Fruit fly (Drosophila melanogaster) whole organism: Measurements from ENCODE around the gene CG3176.

Experiments used
- CG8478 ChIP-seq: fragments of >200 bp; optimal IDR thresholded peaks from 2 replicates; lab custom pipeline; 2018; ENCODE audit warnings: inconsistent platforms
- Dll ChIP-seq: fragments of >200 bp; optimal IDR thresholded peaks from 2 replicates; lab custom pipeline; 2017
- EcR ChIP-seq, 2 experiments: fragments of >200 bp; optimal IDR thresholded peaks; 2 replicates each; lab custom pipeline; 2017; ENCODE audit warnings: missing biosample characterization in 2 of 2, missing genetic modification characterization in 2 of 2, missing genetic modification reagents in 2 of 2
- pan ChIP-seq: fragments of >200 bp; optimal IDR thresholded peaks from 2 replicates; lab custom pipeline; 2017
- psq ChIP-seq: fragments of >200 bp; optimal IDR thresholded peaks from 2 replicates; lab custom pipeline; 2017
- usp ChIP-seq: fragments of >200 bp; optimal IDR thresholded peaks from 2 replicates; lab custom pipeline; 2017; ENCODE audit warnings: missing biosample characterization, missing genetic modification characterization, mixed read lengths

Gene CG3176

DNA sequence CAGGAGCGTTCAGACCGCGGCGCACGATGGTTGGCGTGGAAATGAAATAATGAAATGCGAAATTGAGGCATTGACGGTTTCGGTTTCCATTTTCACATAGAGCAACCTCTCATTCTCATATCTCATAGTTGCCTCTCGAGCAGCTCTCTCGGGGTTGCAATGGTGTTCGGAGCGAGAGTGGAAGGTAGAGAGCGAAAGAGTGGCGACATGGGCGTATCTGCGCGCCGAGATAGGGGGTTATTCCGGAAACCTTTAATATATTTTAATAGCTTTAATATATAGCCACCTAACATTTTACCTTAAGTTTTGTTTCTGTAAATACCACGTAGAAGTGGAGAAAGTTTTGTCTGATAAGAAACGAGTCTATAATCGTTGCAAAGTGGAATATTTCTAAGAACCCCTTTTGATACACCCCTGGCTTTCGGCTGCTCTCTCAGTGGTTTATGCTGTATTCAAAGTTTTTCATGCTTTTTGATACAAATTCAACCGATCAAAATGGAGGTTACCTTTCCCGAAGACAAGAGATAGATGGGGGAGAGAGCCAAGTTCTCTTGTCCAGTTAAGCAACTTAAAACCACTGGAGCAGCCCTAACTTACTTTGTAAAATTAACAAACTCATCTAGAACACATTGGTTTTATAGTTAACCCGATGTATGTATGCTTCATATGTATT, 41.7 kb downstream of the CG3176 start, which contains the start of gene elav:
Gene elav, minus strand, starts transcription at position 48 of the 673 bp plus-strand sequence.
- TF ChIP-seq usp (GFP tag; lab: Kevin White, UChicago) (no peak), Dll (lab: Kevin White, UChicago) (peak; percentile 67)

DNA sequence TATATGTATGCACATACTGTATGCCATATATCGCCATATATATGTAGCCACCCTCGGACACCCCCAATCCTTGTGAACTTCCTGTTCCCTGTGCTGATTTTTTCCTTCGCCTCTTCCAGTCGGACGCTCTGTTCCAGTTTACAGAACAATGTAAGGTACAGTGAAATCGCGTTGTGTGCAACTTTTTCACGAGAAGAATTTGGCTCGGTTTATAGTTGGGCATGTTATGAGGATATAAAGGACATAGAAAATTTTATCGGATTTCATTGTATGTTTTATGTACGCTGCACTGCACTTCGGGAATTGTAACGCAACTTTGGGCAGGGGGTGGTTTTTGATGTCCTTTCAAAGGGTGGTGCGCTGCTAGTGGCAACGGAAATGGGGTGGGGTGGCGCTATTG, 42.7 kb downstream of the CG3176 start:
- TF ChIP-seq CG8478 (no peak), usp (GFP tag; lab: Kevin White, UChicago) (no peak), psq (lab: Kevin White, UChicago) (no peak), EcR (GFP tag; optimal IDR thresholded peaks at IDR 0.05; lab: Kevin White, UChicago) (no peak), pan (lab: Kevin White, UChicago) (no peak), Dll (lab: Kevin White, UChicago) (no peak)

DNA sequence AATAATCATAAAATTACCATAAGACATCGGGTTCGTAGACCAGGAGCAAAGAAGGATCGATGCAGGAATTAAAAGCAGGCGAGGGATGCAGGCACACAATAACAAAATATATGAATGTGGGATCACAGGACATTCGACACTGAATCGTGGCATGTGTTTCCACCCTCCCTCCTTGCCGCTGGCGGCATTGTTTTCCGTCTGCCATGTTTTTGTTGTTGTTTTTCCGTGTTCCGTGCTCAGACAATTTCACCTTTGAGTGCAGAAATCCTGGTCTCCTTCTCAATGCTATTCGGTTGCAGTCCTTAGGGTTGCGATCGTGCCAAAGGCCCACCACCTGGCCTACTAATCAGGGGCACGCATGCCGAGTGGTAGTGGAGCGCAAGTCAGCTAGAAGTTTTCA, 43.9 kb downstream of the CG3176 start:
- TF ChIP-seq usp (GFP tag; lab: Kevin White, UChicago): no peak
- TF ChIP-seq psq (lab: Kevin White, UChicago): no peak
- no peak for TF ChIP-seq Dll (lab: Kevin White, UChicago)

DNA sequence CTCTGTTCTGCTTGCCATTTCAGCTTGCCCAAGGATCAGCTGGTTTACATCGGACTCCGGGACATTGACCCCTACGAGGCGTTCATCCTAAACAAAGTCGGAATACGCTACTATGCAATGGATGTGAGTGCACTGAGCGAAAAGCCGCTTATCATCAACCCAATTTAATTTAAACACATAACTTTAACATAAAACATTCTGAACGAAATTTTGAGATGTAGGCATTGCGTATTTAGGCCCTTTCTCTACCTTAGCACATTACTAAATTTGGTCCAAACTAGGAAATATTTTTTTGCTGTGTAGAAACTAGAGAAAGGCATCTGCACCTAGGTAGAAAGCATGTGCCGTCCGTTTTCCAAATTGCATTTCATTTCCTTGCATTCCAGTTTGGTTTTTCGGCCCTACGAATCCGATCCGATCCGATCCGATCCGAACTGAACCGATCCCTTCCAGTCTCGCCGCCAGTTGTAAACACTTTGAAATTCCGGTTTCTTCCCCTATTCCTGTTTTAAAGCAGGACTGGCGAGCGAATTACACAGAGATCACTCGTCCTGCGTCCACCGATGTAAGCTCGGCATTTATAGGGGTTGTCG, 44.9 kb downstream of the CG3176 start:
- TF ChIP-seq EcR (GFP tag; optimal IDR thresholded peaks at IDR 0.05; lab: Kevin White, UChicago): no peak
- TF ChIP-seq pan (lab: Kevin White, UChicago): no peak
- no peak for TF ChIP-seq CG8478
- no peak for TF ChIP-seq usp (GFP tag; lab: Kevin White, UChicago)
- no peak for TF ChIP-seq psq (lab: Kevin White, UChicago)
- no peak for TF ChIP-seq Dll (lab: Kevin White, UChicago)

DNA sequence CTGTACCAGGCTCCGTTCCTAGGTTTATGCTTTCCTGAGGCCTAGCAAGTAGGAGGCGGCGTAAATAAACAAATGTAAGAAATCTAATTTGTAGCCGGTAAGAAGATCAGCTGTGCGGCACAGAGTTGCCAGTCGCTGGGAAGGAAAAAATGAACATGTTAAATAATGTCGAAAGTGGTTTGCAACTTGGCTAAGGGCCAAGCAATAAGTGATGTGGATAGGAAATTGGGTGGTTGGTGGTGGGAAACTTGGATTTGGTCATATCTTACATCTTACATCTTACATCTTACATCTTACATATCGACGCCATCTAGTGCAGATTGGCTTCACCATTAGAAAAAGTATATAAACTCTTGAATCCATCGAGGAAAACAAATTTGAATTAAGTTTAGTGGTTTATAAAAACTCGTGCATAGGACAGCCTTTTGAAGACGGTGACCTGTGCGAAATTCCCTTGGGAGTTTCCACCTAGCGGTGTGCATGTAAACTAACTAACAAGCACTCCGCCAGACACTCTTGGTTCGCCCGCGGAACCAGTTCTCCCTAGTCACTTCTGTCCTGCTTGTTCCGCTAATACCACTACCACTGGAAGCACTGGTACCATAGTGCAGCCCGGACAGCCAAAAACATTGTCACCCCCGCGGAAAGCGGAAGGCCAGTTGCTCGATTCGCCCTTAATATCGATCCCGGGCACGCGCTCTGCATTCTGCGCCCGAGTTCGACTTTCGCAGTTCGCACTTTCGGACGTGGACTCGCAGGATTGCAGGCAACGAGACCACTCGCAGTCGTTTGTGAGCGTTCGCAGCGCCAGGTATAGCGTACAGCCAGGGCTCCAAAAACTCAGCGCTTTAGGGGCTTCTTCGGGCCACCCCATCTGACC, 48.3 kb downstream of the CG3176 start, which contains the start of the genes CG4293 and Appl:
Gene CG4293, minus strand, starts transcription at position 568 of the 880 bp plus-strand sequence.
Gene Appl, plus strand, starts transcription at position 778 of the 880 bp plus-strand sequence.
- TF ChIP-seq psq (lab: Kevin White, UChicago): no peak
- no peak for TF ChIP-seq CG8478
- no peak for TF ChIP-seq usp (GFP tag; lab: Kevin White, UChicago)
- no peak for TF ChIP-seq EcR (GFP tag; optimal IDR thresholded peaks at IDR 0.05; lab: Kevin White, UChicago)
